Worm (Caenorhabditis elegans) whole organism, L3 larva: ENCODE data around the gene K08D10.10.
"Not testable (repeated sequence)": the region's sequence is repeated elsewhere in the genome, so short reads cannot be mapped to it uniquely, and the experiment has no call there.

Experiments used
- R02D3.7 ChIP-seq: fragments of 150-350 bp; optimal IDR thresholded peaks from 2 replicates; lab custom pipeline; 2014; ENCODE audit warnings: missing biosample characterization, missing genetic modification characterization
- ama-1 ChIP-seq: fragments of 150-350 bp; optimal IDR thresholded peaks from 2 replicates; lab custom pipeline; 2018
- ceh-16 ChIP-seq: sonication (generic microtip); optimal IDR thresholded peaks from 2 replicates; lab custom pipeline; 2017; ENCODE audit warnings: missing biosample characterization, missing genetic modification characterization
- ceh-28 ChIP-seq: fragments of 150-350 bp; optimal IDR thresholded peaks from 2 replicates; lab custom pipeline; 2014; ENCODE audit warnings: missing biosample characterization, missing genetic modification reagents, missing genetic modification characterization
- ceh-9 ChIP-seq: sonication (generic microtip); optimal IDR thresholded peaks from 2 replicates; lab custom pipeline; 2018; ENCODE audit warnings: missing biosample characterization, missing genetic modification characterization
- elt-2 ChIP-seq: sonication (generic microtip); optimal IDR thresholded peaks from 2 replicates; lab custom pipeline; 2016; ENCODE audit warnings: missing genetic modification reagents, mild to moderate bottlenecking, missing genetic modification characterization, missing compliant biosample characterization
- elt-3 ChIP-seq, 3 experiments: fragments of 150-350 bp in 1 of 3; sonication (generic microtip) in 2 of 3; optimal IDR thresholded peaks; 2 replicates in 2 of 3; 4 replicates in 1 of 3; lab custom pipeline; 2014 to 2017; ENCODE audit warnings: missing biosample characterization in 3 of 3, missing genetic modification characterization in 3 of 3
- fos-1 ChIP-seq: fragments of 150-350 bp; optimal IDR thresholded peaks from 2 replicates; lab custom pipeline; 2014; ENCODE audit warnings: missing biosample characterization, missing genetic modification characterization
- hmg-11 ChIP-seq: sonication (generic microtip); optimal IDR thresholded peaks from 2 replicates; lab custom pipeline; 2016; ENCODE audit warnings: missing genetic modification characterization, missing compliant biosample characterization
- lin-15B ChIP-seq: fragments of 150-350 bp; optimal IDR thresholded peaks from 2 replicates; lab custom pipeline; 2014; ENCODE audit warnings: missing biosample characterization, missing genetic modification characterization
- lin-39 ChIP-seq: fragments of 150-350 bp; optimal IDR thresholded peaks from 2 replicates; lab custom pipeline; 2018; ENCODE audit warnings: missing biosample characterization, missing genetic modification reagents, missing genetic modification characterization
- lsy-12 ChIP-seq: sonication (generic microtip); optimal IDR thresholded peaks from 2 replicates; lab custom pipeline; 2016; ENCODE audit warnings: mild to moderate bottlenecking, missing genetic modification characterization, missing compliant biosample characterization
- nhr-12 ChIP-seq: fragments of 150-350 bp; optimal IDR thresholded peaks from 2 replicates; lab custom pipeline; 2014; ENCODE audit warnings: missing biosample characterization, missing genetic modification characterization
- nhr-23 ChIP-seq: fragments of 150-350 bp; optimal IDR thresholded peaks from 2 replicates; lab custom pipeline; 2014; ENCODE audit warnings: missing biosample characterization, missing genetic modification reagents, missing genetic modification characterization
- sea-2 ChIP-seq: fragments of 150-350 bp; sonication (generic microtip); optimal IDR thresholded peaks from 4 replicates; lab custom pipeline; 2014; ENCODE audit warnings: missing biosample characterization, missing genetic modification reagents, missing genetic modification characterization
- skn-1 ChIP-seq: fragments of 150-350 bp; optimal IDR thresholded peaks from 2 replicates; lab custom pipeline; 2014; ENCODE audit warnings: missing biosample characterization, missing genetic modification characterization
- tbx-2 ChIP-seq: sonication (generic microtip); optimal IDR thresholded peaks from 2 replicates; lab custom pipeline; 2016; ENCODE audit warnings: mild to moderate bottlenecking, missing genetic modification characterization, missing compliant biosample characterization
- zag-1 ChIP-seq: fragments of 150-350 bp; optimal IDR thresholded peaks from 2 replicates; lab custom pipeline; 2014; ENCODE audit warnings: missing biosample characterization, missing genetic modification characterization
- ztf-4 ChIP-seq: fragments of 150-350 bp; optimal IDR thresholded peaks from 2 replicates; lab custom pipeline; 2014; ENCODE audit warnings: missing biosample characterization, missing genetic modification characterization

Gene K08D10.10

DNA sequence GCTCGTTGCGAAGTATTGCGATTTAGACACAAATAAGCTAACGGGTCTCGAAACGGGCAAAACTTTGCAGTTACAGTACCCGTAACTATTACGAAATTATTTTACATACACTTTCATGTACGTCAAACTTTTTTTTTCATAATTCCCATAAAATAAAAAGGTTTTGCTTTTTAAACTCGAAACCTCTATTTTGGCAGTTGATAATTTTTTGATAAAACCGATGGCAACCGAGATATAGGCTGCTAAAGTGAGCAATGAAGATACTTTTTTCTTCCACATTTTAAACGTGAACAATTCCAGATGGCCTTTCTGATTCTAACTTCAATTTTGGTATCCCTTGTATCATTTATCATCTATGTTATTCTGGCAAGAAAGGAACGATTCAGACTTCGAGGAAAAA, 45.1 kb downstream of the K08D10.10 start, which contains the start of gene cyp-25A6:
cyp-25A6 (plus strand) TSS at position 301 of the 400 bp plus-strand sequence.
- not testable (repeated sequence) for TF ChIP-seq elt-2; sea-2 (GFP tag; lab: Kevin White, UChicago); skn-1

- no peak for TF ChIP-seq lin-39 (tag; lab: Kevin White, UChicago)
- TF ChIP-seq ztf-4 (tag; lab: Kevin White, UChicago): no peak
- TF ChIP-seq zag-1 (tag; lab: Kevin White, UChicago): no peak
- no peak for TF ChIP-seq lin-15B
- no peak for TF ChIP-seq fos-1 (tag; lab: Kevin White, UChicago)
- TF ChIP-seq nhr-12 (tag; lab: Kevin White, UChicago): no peak
- no peak for TF ChIP-seq lsy-12 (tag; lab: Kevin White, UChicago)
- no peak for TF ChIP-seq ama-1 (lab: Kevin White, UChicago)
- TF ChIP-seq ceh-28 (tag; lab: Kevin White, UChicago): no peak
- no peak for TF ChIP-seq ceh-16 (tag; lab: Kevin White, UChicago)
- no peak for TF ChIP-seq ceh-9 (tag; lab: Kevin White, UChicago)
- TF ChIP-seq hmg-11 (tag; lab: Kevin White, UChicago): no peak
- no peak for TF ChIP-seq tbx-2 (tag; lab: Kevin White, UChicago)
- TF ChIP-seq sea-2 (GFP tag; lab: Kevin White, UChicago): no peak
- TF ChIP-seq R02D3.7 (tag; lab: Kevin White, UChicago): no peak
- no peak for TF ChIP-seq elt-3 (tag; optimal IDR thresholded peaks at IDR 0.05; lab: Kevin White, UChicago)
- no peak for TF ChIP-seq nhr-23 (tag; lab: Kevin White, UChicago)
Measured at ce11 chrIV:4204275-4204674, 52.2 kb downstream of the K08D10.10 start, which contains the start of gene pax-2. Gene pax-2, minus strand, starts transcription at chrIV:4204375.
